Worm (Caenorhabditis elegans): Measurements from ENCODE around the gene msp-51.
A peak's percentile ranks its signal among the peaks of the same experiment; 100 is the strongest.
"Not testable (repeated sequence)": the region's sequence is repeated elsewhere in the genome, so short reads cannot be mapped to it uniquely, and the experiment has no call there.

msp-51 gene

DNA sequence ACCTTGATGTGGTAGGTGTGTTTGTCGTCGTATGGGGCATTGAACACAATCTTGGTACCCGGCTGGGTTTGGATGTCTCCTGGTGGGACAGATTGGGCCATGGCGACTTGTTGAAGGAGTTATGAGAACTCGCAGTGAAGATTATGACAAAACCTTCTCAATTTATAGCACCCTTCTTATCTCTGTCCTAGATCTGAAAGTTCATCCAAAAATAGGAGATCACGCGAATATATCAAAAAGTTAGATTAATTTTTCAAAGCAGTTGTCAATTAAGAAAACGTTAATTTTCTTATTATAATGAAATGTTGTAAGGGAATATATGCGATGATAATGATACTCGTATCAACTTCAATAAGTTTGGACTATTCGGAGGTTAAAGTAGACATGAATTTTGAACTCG is at the start of gene msp-51:
msp-51 (minus strand) TSS at position 101 of the 400 bp plus-strand sequence.
- TF ChIP-seq nhr-28 (tag; optimal IDR thresholded peaks at IDR 0.05); zip-11 (GFP tag; IDR thresholded peaks at IDR 0.05); gei-8 (GFP tag; optimal IDR thresholded peaks at IDR 0.05): not testable (repeated sequence)

DNA sequence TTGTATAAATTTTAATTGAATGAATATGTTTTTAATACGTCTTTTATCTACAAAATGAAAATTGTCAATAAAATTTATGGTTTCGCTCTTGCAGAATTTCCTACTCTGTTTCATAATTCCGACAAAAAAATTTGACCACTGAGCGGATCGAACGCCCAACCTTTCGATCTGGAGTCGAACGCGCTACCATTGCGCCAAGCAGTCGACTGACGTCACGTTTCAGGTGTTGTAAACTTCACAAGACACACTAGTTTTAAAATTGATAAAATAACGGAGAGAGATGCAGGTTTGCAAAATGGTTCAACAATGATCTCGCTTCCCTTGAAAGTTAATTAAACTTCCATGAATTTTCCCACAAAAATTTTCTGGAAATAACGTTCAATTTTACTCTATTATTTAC is 49.0 kb upstream of the msp-51 start:
- TF ChIP-seq Y75B8A.6 (GFP tag; IDR thresholded peaks at IDR 0.05) (0 out of 2 replicates have a peak, but pooled peaks have one; percentile 48), hlh-11 (tag; optimal IDR thresholded peaks at IDR 0.05) (no peak), daf-8 (GFP tag; IDR thresholded peaks at IDR 0.05) (no peak), mxl-2 (GFP tag; conservative IDR thresholded peaks at IDR 0.05) (no peak), nhr-6 (tag; optimal IDR thresholded peaks at IDR 0.05) (peak; percentile 5), ctbp-1 (GFP tag; IDR thresholded peaks at IDR 0.05) (no peak), hlh-30 (tag; optimal IDR thresholded peaks at IDR 0.05; ENCODE audit: insufficient read depth) (peak; percentile 54), mdt-29 (GFP tag; IDR thresholded peaks at IDR 0.05) (no peak), unc-62 (GFP tag; optimal IDR thresholded peaks at IDR 0.05 in 1 of 2) (peak in 1 of 2 experiments; percentile 53), unc-62 (tag; optimal IDR thresholded peaks at IDR 0.05) (no peak), daf-16 (GFP tag; optimal IDR thresholded peaks at IDR 0.05) (peak in 1 of 2 experiments; percentile 19), daf-16 (tag; optimal IDR thresholded peaks at IDR 0.05) (peak; percentile 55), spr-1 (tag; optimal IDR thresholded peaks at IDR 0.05) (no peak), nhr-42 (GFP tag; IDR thresholded peaks at IDR 0.05) (no peak), dmd-8 (GFP tag; IDR thresholded peaks at IDR 0.05) (no peak), snpc-1.2 (GFP tag; IDR thresholded peaks at IDR 0.05) (peak; percentile 95), aha-1 (tag) (peak; percentile 87), php-3 (GFP tag; IDR thresholded peaks at IDR 0.05) (no peak), ZK546.5 (tag; optimal IDR thresholded peaks at IDR 0.05) (no peak), duxl-1 (tag; optimal IDR thresholded peaks at IDR 0.05; ENCODE audit: poor library complexity) (no peak), lin-1 (GFP tag; IDR thresholded peaks at IDR 0.05) (no peak), pqm-1 (tag; optimal IDR thresholded peaks at IDR 0.05) (no peak), dve-1 (tag; optimal IDR thresholded peaks at IDR 0.05; ENCODE audit: insufficient read depth) (peak; percentile 63), pha-4 (GFP tag; IDR thresholded peaks at IDR 0.05) (peak; percentile 56; the same call in 1 of the 2 replicates), pha-4 (tag; optimal IDR thresholded peaks at IDR 0.05) (no peak), dmd-6 (GFP tag; IDR thresholded peaks at IDR 0.05) (peak; percentile 57), nhr-11 (tag; optimal IDR thresholded peaks at IDR 0.05) (no peak), lin-39 (tag; optimal IDR thresholded peaks at IDR 0.05) (no peak), lsy-2 (tag; optimal IDR thresholded peaks at IDR 0.05) (no peak), nhr-77 (tag; optimal IDR thresholded peaks at IDR 0.05) (no peak), nhr-25 (tag; optimal IDR thresholded peaks at IDR 0.05; ENCODE audit: borderline replicate concordance, insufficient read depth) (no peak), nhr-102 (tag; optimal IDR thresholded peaks at IDR 0.05) (peak; percentile 4), T20F7.1 (GFP tag; optimal IDR thresholded peaks at IDR 0.05) (no peak), lin-13 (GFP tag; optimal IDR thresholded peaks at IDR 0.05) (no peak), T26A8.4 (GFP tag; IDR thresholded peaks at IDR 0.05) (0 out of 2 replicates have a peak, but pooled peaks have one; percentile 29), lim-7 (GFP tag; IDR thresholded peaks at IDR 0.05) (no peak), arid-1 (GFP tag; conservative IDR thresholded peaks at IDR 0.05) (peak; percentile 53; the same call in 1 of the 2 replicates), unc-130 (GFP tag; optimal IDR thresholded peaks at IDR 0.05) (no peak), F49E8.2 (tag; optimal IDR thresholded peaks at IDR 0.05; ENCODE audit: borderline replicate concordance) (no peak), skn-1 (tag; optimal IDR thresholded peaks at IDR 0.05) (no peak), lin-38 (GFP tag; IDR thresholded peaks at IDR 0.05) (peak; percentile 54), ceh-32 (tag; optimal IDR thresholded peaks at IDR 0.05; ENCODE audit: poor library complexity) (no peak), hif-1 (tag; optimal IDR thresholded peaks at IDR 0.05) (no peak), F26F4.8 (GFP tag; conservative IDR thresholded peaks at IDR 0.05) (no peak), madf-5 (GFP tag; IDR thresholded peaks at IDR 0.05) (no peak), spr-3 (GFP tag; optimal IDR thresholded peaks at IDR 0.05) (no peak), nhr-41 (GFP tag; IDR thresholded peaks at IDR 0.05) (no peak)
